Worm (Caenorhabditis elegans) whole organism, late embryonic: ENCODE measurements around the gene K06A1.2.

Source experiments
- C08G9.2 ChIP-seq: sonication (generic microtip); optimal IDR thresholded peaks from 2 replicates; lab custom pipeline; 2016; ENCODE audit warnings: mild to moderate bottlenecking, missing genetic modification characterization, moderate library complexity, missing compliant biosample characterization
- C38D4.7 ChIP-seq: fragments of 200-800 bp; sonication (Bioruptor generic); optimal IDR thresholded peaks from 2 replicates; lab custom pipeline; 2018; ENCODE audit warnings: mild to moderate bottlenecking, missing genetic modification characterization, moderate library complexity, missing compliant biosample characterization
- ahr-1 ChIP-seq: sonication (generic microtip); optimal IDR thresholded peaks from 2 replicates; lab custom pipeline; 2016; ENCODE audit warnings: missing genetic modification characterization, missing compliant biosample characterization
- ceh-14 ChIP-seq: sonication (generic microtip); optimal IDR thresholded peaks from 2 replicates; lab custom pipeline; 2016; ENCODE audit warnings: missing genotype, missing genetic modification characterization, missing compliant biosample characterization
- ceh-18 ChIP-seq: sonication (generic microtip); optimal IDR thresholded peaks from 2 replicates; lab custom pipeline; 2016; ENCODE audit warnings: missing genetic modification characterization, missing compliant biosample characterization
- ceh-2 ChIP-seq: sonication (generic microtip); optimal IDR thresholded peaks from 2 replicates; lab custom pipeline; 2016; ENCODE audit warnings: missing genotype, missing genetic modification characterization, missing compliant biosample characterization
- ceh-30 ChIP-seq: fragments of 150-350 bp; optimal IDR thresholded peaks from 2 replicates; lab custom pipeline; 2014; ENCODE audit warnings: missing biosample characterization, missing genetic modification characterization
- ceh-31 ChIP-seq: sonication (generic microtip); optimal IDR thresholded peaks from 2 replicates; lab custom pipeline; 2016; ENCODE audit warnings: missing genetic modification characterization, missing compliant biosample characterization
- ceh-34 ChIP-seq: sonication (generic microtip); optimal IDR thresholded peaks from 2 replicates; lab custom pipeline; 2016; ENCODE audit warnings: mild to moderate bottlenecking, missing genetic modification characterization, missing compliant biosample characterization
- ceh-6 ChIP-seq: fragments of 200-800 bp; sonication (Bioruptor generic); optimal IDR thresholded peaks from 2 replicates; lab custom pipeline; 2018; ENCODE audit warnings: mild to moderate bottlenecking, missing genetic modification characterization, missing compliant biosample characterization
- ceh-9 ChIP-seq: sonication (generic microtip); optimal IDR thresholded peaks from 2 replicates; lab custom pipeline; 2016; ENCODE audit warnings: mild to moderate bottlenecking, missing genetic modification characterization, inconsistent platforms, missing compliant biosample characterization
- che-1 ChIP-seq: sonication (generic microtip); optimal IDR thresholded peaks from 2 replicates; lab custom pipeline; 2016; ENCODE audit warnings: mild to moderate bottlenecking, missing genetic modification characterization, missing compliant biosample characterization
- elt-2 ChIP-seq: sonication (generic microtip); optimal IDR thresholded peaks from 2 replicates; lab custom pipeline; 2016; ENCODE audit warnings: missing genetic modification reagents, missing genetic modification characterization, missing compliant biosample characterization
- eyg-1 ChIP-seq: sonication (generic microtip); optimal IDR thresholded peaks from 2 replicates; lab custom pipeline; 2016; ENCODE audit warnings: missing genotype, missing genetic modification characterization, missing compliant biosample characterization
- fkh-10 ChIP-seq: fragments of 150-350 bp; optimal IDR thresholded peaks from 2 replicates; lab custom pipeline; 2014; ENCODE audit warnings: missing biosample characterization, missing genetic modification reagents, missing genetic modification characterization
- fkh-6 ChIP-seq: sonication (generic microtip); optimal IDR thresholded peaks from 2 replicates; lab custom pipeline; 2016; ENCODE audit warnings: missing genetic modification characterization, missing compliant biosample characterization
- gmeb-2 ChIP-seq: sonication (generic microtip); optimal IDR thresholded peaks from 2 replicates; lab custom pipeline; 2016; ENCODE audit warnings: missing genetic modification characterization, inconsistent platforms, missing compliant biosample characterization
- hlh-8 ChIP-seq: sonication (generic microtip); optimal IDR thresholded peaks from 2 replicates; lab custom pipeline; 2016; ENCODE audit warnings: missing genotype, missing genetic modification characterization, missing compliant biosample characterization
- lin-11 ChIP-seq: fragments of 200-800 bp; sonication (Bioruptor generic); optimal IDR thresholded peaks from 2 replicates; lab custom pipeline; 2018; ENCODE audit warnings: mild to moderate bottlenecking, missing genetic modification characterization, missing compliant biosample characterization
- mec-3 ChIP-seq: sonication (generic microtip); optimal IDR thresholded peaks from 2 replicates; lab custom pipeline; 2016; ENCODE audit warnings: borderline replicate concordance, missing genetic modification characterization, missing compliant biosample characterization
- nfya-1 ChIP-seq: sonication (generic microtip); optimal IDR thresholded peaks from 2 replicates; lab custom pipeline; 2017; ENCODE audit warnings: missing genetic modification characterization, mild to moderate bottlenecking, missing compliant biosample characterization, antibody characterized with exemption, moderate library complexity
- odd-2 ChIP-seq: sonication (generic microtip); optimal IDR thresholded peaks from 2 replicates; lab custom pipeline; 2017; ENCODE audit warnings: antibody characterized with exemption, mild to moderate bottlenecking, missing genetic modification characterization, missing compliant biosample characterization
- pat-9 ChIP-seq: fragments of 200-800 bp; sonication (Bioruptor generic); optimal IDR thresholded peaks from 2 replicates; lab custom pipeline; 2018; ENCODE audit warnings: mild to moderate bottlenecking, missing genetic modification characterization, moderate library complexity, missing compliant biosample characterization
- pros-1 ChIP-seq: fragments of 150-350 bp; optimal IDR thresholded peaks from 2 replicates; lab custom pipeline; 2014; ENCODE audit warnings: missing biosample characterization, missing genetic modification reagents, missing genetic modification characterization
- ref-2 ChIP-seq: sonication (generic microtip); optimal IDR thresholded peaks from 2 replicates; lab custom pipeline; 2016; ENCODE audit warnings: missing genetic modification characterization, missing compliant biosample characterization
- rnt-1 ChIP-seq: sonication (generic microtip); optimal IDR thresholded peaks from 2 replicates; lab custom pipeline; 2016; ENCODE audit warnings: missing genetic modification characterization, missing compliant biosample characterization
- sdc-2 ChIP-seq: sonication (generic microtip); optimal IDR thresholded peaks from 2 replicates; lab custom pipeline; 2016; ENCODE audit warnings: missing genotype, missing genetic modification characterization, missing compliant biosample characterization
- sox-2 ChIP-seq: fragments of 200-800 bp; sonication (Bioruptor generic); IDR thresholded peaks from 2 replicates; pipeline ENCODE4 v1.3.6; 2022; ENCODE audit warnings: missing genetic modification reagents, missing genetic modification characterization, missing compliant biosample characterization
- sox-4 ChIP-seq: sonication (generic microtip); optimal IDR thresholded peaks from 2 replicates; lab custom pipeline; 2017; ENCODE audit warnings: mild to moderate bottlenecking, missing genetic modification characterization, inconsistent platforms, missing compliant biosample characterization
- syd-9 ChIP-seq: sonication (generic microtip); optimal IDR thresholded peaks from 2 replicates; lab custom pipeline; 2016; ENCODE audit warnings: mild to moderate bottlenecking, missing genetic modification characterization, moderate library complexity, missing compliant biosample characterization
- tbx-2 ChIP-seq: sonication (generic microtip); optimal IDR thresholded peaks from 2 replicates; lab custom pipeline; 2016; ENCODE audit warnings: missing genetic modification characterization, missing compliant biosample characterization
- tbx-7 ChIP-seq: sonication (generic microtip); optimal IDR thresholded peaks from 2 replicates; lab custom pipeline; 2016; ENCODE audit warnings: missing genotype, missing genetic modification characterization, missing compliant biosample characterization
- unc-55 ChIP-seq: sonication (generic microtip); optimal IDR thresholded peaks from 2 replicates; lab custom pipeline; 2017; ENCODE audit warnings: missing biosample characterization, missing genetic modification reagents, missing genetic modification characterization
- ztf-16 ChIP-seq: sonication (generic microtip); optimal IDR thresholded peaks from 2 replicates; lab custom pipeline; 2017; ENCODE audit warnings: missing genetic modification characterization, missing compliant biosample characterization

K06A1.2 gene

DNA sequence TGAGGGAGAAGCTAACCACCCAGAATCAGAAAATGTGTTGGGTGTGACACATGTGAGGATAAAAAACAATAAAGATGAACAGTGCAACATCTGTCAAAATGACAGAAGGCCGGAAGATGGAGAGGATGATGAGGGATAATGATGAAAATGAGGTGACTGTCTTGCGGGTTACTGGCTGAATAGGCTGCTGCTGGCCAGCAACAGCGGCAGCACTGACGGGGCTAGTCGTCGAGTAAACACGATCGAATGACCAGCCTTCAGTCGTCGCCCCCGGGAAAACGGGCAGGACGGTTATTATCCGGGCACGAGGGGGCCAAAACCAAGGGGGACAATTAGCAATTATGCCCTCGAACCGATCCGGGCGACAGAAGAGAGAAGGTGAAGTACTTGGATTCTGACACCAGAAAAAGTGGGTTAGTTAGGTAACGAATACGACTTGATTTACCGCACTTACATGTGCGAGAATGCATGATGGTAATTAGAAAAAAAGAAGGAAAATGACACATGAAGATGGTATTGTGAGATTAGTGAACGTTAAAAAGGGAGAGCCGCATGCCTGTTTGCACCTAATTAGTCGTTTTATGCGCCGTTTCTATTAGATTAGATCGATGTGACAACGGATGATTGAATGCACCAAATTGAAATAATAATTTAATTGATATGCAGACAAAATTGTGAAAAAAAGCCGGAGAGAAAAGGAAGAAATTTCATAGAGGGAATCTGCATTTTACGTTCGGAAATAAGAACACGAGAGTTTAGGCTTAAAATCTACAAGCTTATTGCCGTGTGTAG, 32.0 kb upstream of the K06A1.2 start (continued):
- TF ChIP-seq fkh-6 (tag; lab: Kevin White, UChicago) (peak; percentile 4), ceh-9 (no peak), ahr-1 (tag; lab: Kevin White, UChicago) (no peak), sdc-2 (tag; lab: Kevin White, UChicago) (peak; percentile 13), sox-2 (no peak), tbx-2 (tag; lab: Kevin White, UChicago) (peak; percentile 48), ceh-18 (peak; percentile 9), gmeb-2 (tag; lab: Kevin White, UChicago) (no peak), C38D4.7 (GFP tag; lab: Kevin White, UChicago) (no peak), rnt-1 (no peak), pros-1 (tag; lab: Kevin White, UChicago) (no peak), sox-4 (tag; lab: Kevin White, UChicago) (no peak), ceh-30 (tag; lab: Kevin White, UChicago) (no peak), ceh-6 (GFP tag; lab: Kevin White, UChicago) (no peak), ceh-2 (tag; lab: Kevin White, UChicago) (peak; percentile 20), eyg-1 (tag; lab: Kevin White, UChicago) (no peak), pat-9 (no peak)

DNA sequence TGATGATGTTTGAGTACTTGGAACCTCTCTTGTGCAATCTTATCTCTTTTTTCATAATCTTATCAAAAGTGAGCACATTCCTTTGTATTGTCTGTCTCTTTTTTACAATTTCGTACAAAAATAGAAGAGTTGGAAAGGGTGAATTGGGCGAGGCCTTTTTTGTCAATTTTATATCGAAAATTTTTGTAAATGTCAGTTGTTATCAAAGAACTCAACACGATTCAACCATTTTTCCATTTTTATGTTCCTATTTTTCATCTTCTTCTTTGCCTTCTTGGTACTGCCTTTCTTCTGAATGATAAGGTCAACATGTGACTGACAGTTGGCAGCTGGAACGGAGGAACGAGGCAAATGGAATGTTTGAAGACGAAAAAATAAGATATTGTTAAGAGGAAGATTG, 30.0 kb upstream of the K06A1.2 start:
- TF ChIP-seq elt-2 (tag; lab: Kevin White, UChicago) (peak; percentile 76), C08G9.2 (tag; lab: Kevin White, UChicago) (no peak)

DNA sequence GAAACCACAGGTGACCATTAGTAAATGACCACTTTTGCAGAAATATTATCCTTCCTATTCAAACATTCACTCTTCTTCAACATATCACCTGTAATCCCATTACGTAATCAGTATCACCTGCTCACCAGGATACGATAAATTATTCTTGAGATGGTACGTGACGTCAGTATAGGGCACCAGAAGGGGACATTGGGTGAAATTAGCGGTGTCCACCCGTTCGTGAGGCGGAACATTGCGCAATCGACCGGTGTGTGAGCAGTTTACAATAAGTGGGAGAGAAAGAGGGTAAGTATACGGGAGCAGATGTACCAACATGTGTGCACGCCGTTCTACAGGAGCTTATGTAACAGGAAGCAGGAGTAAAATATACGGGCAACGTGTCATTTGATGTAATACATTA, 25.8 kb upstream of the K06A1.2 start:
- peak; percentile 34 for TF ChIP-seq ceh-34 (tag; lab: Kevin White, UChicago)
- no peak for TF ChIP-seq fkh-10 (GFP tag; lab: Kevin White, UChicago)
- peak; percentile 49 for TF ChIP-seq ref-2 (tag; lab: Kevin White, UChicago)
- no peak for TF ChIP-seq che-1 (tag; lab: Kevin White, UChicago)
- no peak for TF ChIP-seq syd-9
- no peak for TF ChIP-seq ceh-14 (tag; lab: Kevin White, UChicago)
- TF ChIP-seq ceh-31 (tag; lab: Kevin White, UChicago) = peak; percentile 39
- no peak for TF ChIP-seq ztf-16
- no peak for TF ChIP-seq sdc-2 (tag; lab: Kevin White, UChicago)
- no peak for TF ChIP-seq tbx-7 (tag; lab: Kevin White, UChicago)
- TF ChIP-seq pros-1 (tag; lab: Kevin White, UChicago) = no peak
- no peak for TF ChIP-seq lin-11 (tag; lab: Kevin White, UChicago)
- peak; percentile 46 for TF ChIP-seq tbx-2 (tag; lab: Kevin White, UChicago)
- TF ChIP-seq pat-9 = no peak
- TF ChIP-seq ceh-18 = no peak
- TF ChIP-seq elt-2 (tag; lab: Kevin White, UChicago) = peak; percentile 3
- no peak for TF ChIP-seq nfya-1 (tag; lab: Kevin White, UChicago)
- TF ChIP-seq ceh-30 (tag; lab: Kevin White, UChicago) = no peak
- no peak for TF ChIP-seq unc-55 (GFP tag; lab: Kevin White, UChicago)
- TF ChIP-seq mec-3 (tag; lab: Kevin White, UChicago) = no peak
- no peak for TF ChIP-seq odd-2

DNA sequence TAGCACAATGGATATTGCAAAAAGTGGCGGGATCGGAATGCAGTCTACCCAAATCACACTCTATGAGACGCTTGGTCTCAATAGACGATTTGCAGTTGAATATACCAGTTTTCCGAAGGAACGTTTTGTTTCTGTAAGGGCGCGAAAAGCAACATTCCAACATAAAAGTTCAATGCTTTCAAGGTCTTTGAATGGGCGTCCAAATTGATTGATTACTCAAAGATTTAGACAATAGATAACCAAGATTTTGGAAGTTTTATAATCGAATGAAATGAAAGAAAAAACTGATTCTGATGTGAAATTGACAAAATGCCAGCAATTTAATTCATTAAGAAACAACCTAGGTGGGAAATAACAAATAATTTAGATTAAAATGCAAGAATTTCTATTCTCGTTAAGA, 24.6 kb upstream of the K06A1.2 start:
- TF ChIP-seq hlh-8 (tag; lab: Kevin White, UChicago) (no peak), C38D4.7 (GFP tag; lab: Kevin White, UChicago) (no peak), ahr-1 (tag; lab: Kevin White, UChicago) (no peak), ztf-16 (no peak)
